Worm (Caenorhabditis elegans) whole organism, L2 larva: ENCODE data around the gene fbxa-135.

Experiments used
- fos-1 ChIP-seq: fragments of 150-350 bp; optimal IDR thresholded peaks from 2 replicates; lab custom pipeline; 2014; ENCODE audit warnings: missing biosample characterization, missing genetic modification characterization
- unc-62 ChIP-seq: fragments of 150-350 bp; optimal IDR thresholded peaks from 2 replicates; lab custom pipeline; 2014; ENCODE audit warnings: missing biosample characterization, missing genetic modification reagents, missing genetic modification characterization

DNA sequence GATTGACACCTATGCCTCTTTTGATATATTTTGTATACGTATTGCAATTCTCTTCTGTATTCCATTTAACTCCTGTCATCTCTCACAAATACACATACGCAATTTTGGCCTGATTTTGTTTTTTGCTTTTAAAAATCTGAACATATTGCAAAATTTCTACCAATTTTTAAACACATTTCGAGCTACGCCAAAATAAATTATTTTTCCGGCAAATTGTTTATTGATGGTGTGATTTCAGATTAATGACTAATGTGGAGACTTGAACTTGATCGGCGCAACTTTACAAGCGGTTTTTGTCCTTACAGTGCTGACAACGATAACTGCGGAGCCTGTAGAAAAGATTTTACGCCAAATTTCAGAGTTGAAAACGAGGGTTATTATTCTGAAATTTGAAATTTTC, 4.9 kb upstream of the fbxa-135 start:
- TF ChIP-seq fos-1 (tag; lab: Kevin White, UChicago) (no peak), unc-62 (GFP tag; lab: Kevin White, UChicago) (no peak)
